Fruit fly (Drosophila melanogaster) whole organism, adult: ENCODE results near the gene Tbca.

Experiments used
- CG11617 ChIP-seq: fragments of 200-800 bp; sonication (Bioruptor generic); optimal IDR thresholded peaks from 2 replicates; lab custom pipeline; 2017; ENCODE audit warnings: mild to moderate bottlenecking, missing biosample characterization, missing genetic modification reagents, missing genetic modification characterization
- CG12768 ChIP-seq: fragments of 200-800 bp; sonication (Bioruptor generic); optimal IDR thresholded peaks from 2 replicates; lab custom pipeline; 2017; ENCODE audit warnings: missing biosample characterization, missing genetic modification characterization, mild to moderate bottlenecking, moderate library complexity, missing genetic modification reagents
- CG14711 ChIP-seq: fragments of 200-800 bp; sonication (Bioruptor generic); optimal IDR thresholded peaks from 2 replicates; lab custom pipeline; 2018; ENCODE audit warnings: missing biosample characterization, mild to moderate bottlenecking, missing genetic modification characterization, moderate library complexity
- CG33017 ChIP-seq: fragments of 200-800 bp; sonication (Bioruptor generic); optimal IDR thresholded peaks from 2 replicates; lab custom pipeline; 2018; ENCODE audit warnings: missing biosample characterization, mild to moderate bottlenecking, missing genetic modification characterization, moderate library complexity
- Clk ChIP-seq: fragments of 200-800 bp; sonication (Bioruptor generic); optimal IDR thresholded peaks from 2 replicates; lab custom pipeline; 2017; ENCODE audit warnings: missing biosample characterization, missing genetic modification characterization
- pad ChIP-seq: fragments of 200-800 bp; sonication (Bioruptor generic); optimal IDR thresholded peaks from 3 replicates; lab custom pipeline; 2017; ENCODE audit warnings: missing biosample characterization, missing genetic modification characterization, mild to moderate bottlenecking, moderate library complexity, missing genetic modification reagents

DNA sequence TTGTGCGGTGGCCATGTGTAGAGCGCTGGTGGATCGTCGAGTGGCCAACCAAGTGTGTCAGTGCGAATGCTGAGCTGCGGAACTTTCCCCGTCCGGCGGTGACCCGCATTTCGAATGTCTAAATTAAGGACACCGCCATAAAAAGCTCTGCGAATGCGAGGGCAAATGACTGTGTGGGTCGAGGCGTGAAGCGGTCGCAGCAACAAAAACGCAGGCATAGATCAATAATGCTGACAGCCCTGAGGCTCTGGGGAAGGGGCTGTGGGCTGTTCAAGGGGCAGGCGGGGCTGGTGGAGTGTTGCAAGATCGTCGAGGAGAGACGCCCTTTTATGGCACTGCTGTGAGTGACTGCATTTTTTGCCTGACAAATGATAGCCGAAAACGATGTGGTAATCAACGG lies 23.8 kb upstream of the Tbca start:
- TF ChIP-seq CG14711 (tag; lab: Kevin White, UChicago) (no peak), pad (no peak), Clk (GFP tag; lab: Kevin White, UChicago) (no peak), CG12768 (GFP tag; lab: Kevin White, UChicago) (no peak), CG11617 (GFP tag; lab: Kevin White, UChicago) (no peak), CG33017 (tag; lab: Kevin White, UChicago) (no peak)
